Fruit fly (Drosophila melanogaster): ENCODE data around the gene B-H2.

DNA sequence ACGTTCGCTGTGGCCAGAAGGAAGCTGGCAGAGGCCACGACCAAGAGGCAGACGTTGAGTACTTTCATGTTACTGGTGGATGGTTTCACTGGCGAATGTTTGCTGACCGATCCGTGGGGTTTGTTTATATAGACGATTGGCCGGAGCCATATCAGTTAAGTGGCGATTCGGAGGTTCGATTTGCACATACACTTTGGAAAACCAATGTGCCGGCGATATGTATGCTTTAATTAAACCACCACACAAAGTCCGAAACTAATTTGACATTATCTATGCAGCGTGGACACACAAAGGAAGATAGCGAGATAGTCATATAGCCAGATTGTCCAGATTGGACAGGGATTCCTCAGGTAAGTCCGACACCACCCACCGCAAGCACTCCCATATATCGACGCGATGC is 31.8 kb upstream of the B-H2 start, which contains the start of gene CG8664:
- TF ChIP-seq CTCF (GFP tag; optimal IDR thresholded peaks at IDR 0.05) (no peak), CG18011 (GFP tag; optimal IDR thresholded peaks at IDR 0.05) (no peak), CG5180 (GFP tag; optimal IDR thresholded peaks at IDR 0.05) (no peak)

Data from whole organism, embryonic.